Fruit fly (Drosophila melanogaster): ENCODE measurements around the gene barc.

dm6 chr3L:21450486-21450885 is 17.6 kb upstream of the barc start:
- no peak for TF ChIP-seq Mnt (GFP tag; optimal IDR thresholded peaks at IDR 0.05)
- no peak for TF ChIP-seq tj (GFP tag; optimal IDR thresholded peaks at IDR 0.05)
- TF ChIP-seq CG5204 (GFP tag; optimal IDR thresholded peaks at IDR 0.05): no peak
- TF ChIP-seq CG12768 (GFP tag; optimal IDR thresholded peaks at IDR 0.05): no peak
- TF ChIP-seq pad (GFP tag; optimal IDR thresholded peaks at IDR 0.05): no peak
- no peak for TF ChIP-seq kay (GFP tag; ENCODE audit: borderline replicate concordance)
- no peak for TF ChIP-seq cnc (optimal IDR thresholded peaks at IDR 0.05)
- TF ChIP-seq Clk (GFP tag; optimal IDR thresholded peaks at IDR 0.05): no peak
- no peak for TF ChIP-seq cic (GFP tag; optimal IDR thresholded peaks at IDR 0.05)
- TF ChIP-seq Hr96 (GFP tag; optimal IDR thresholded peaks at IDR 0.05): no peak
